Worm (Caenorhabditis elegans) whole organism, L4 larva: ENCODE measurements around the gene T09A12.8.

Experiments used
- D1046.2 ChIP-seq: fragments of 200-800 bp; sonication (Bioruptor generic); IDR thresholded peaks from 2 replicates; pipeline ENCODE4 v1.3.6; 2022; ENCODE audit warnings: missing genetic modification characterization, missing compliant biosample characterization
- F49E8.2 ChIP-seq: sonication (generic microtip); optimal IDR thresholded peaks from 2 replicates; lab custom pipeline; 2016; ENCODE audit warnings: missing compliant biosample characterization, mild to moderate bottlenecking, missing genetic modification characterization, borderline replicate concordance
- T26A8.4 ChIP-seq: fragments of 200-800 bp; sonication (Bioruptor generic); IDR thresholded peaks from 2 replicates; pipeline ENCODE4 v1.3.6; 2022; ENCODE audit warnings: missing genetic modification characterization, missing compliant biosample characterization
- Y75B8A.6 ChIP-seq: fragments of 200-800 bp; sonication (Bioruptor generic); IDR thresholded peaks from 2 replicates; pipeline ENCODE4 v1.3.6; 2022; ENCODE audit warnings: missing genetic modification reagents, missing genetic modification characterization, missing compliant biosample characterization
- ZK337.2 ChIP-seq: fragments of 200-800 bp; sonication (Bioruptor generic); IDR thresholded peaks from 2 replicates; pipeline ENCODE4 v1.3.6; 2022; ENCODE audit warnings: missing genetic modification reagents, missing genetic modification characterization, missing compliant biosample characterization
- ZK546.5 ChIP-seq, 2 experiments: sonication (generic microtip); optimal IDR thresholded peaks; 2 replicates each; lab custom pipeline; 2017; ENCODE audit warnings: missing biosample characterization in 2 of 2, missing genetic modification characterization in 2 of 2
- attf-4 ChIP-seq: sonication (generic microtip); optimal IDR thresholded peaks from 3 replicates; lab custom pipeline; 2017; ENCODE audit warnings: missing biosample characterization, missing genetic modification characterization
- ceh-62 ChIP-seq: sonication (generic microtip); optimal IDR thresholded peaks from 2 replicates; lab custom pipeline; 2017; ENCODE audit warnings: missing biosample characterization, missing genetic modification characterization
- ceh-82 ChIP-seq: sonication (generic microtip); optimal IDR thresholded peaks from 2 replicates; lab custom pipeline; 2017; ENCODE audit warnings: missing biosample characterization, missing genetic modification characterization
- ces-1 ChIP-seq: fragments of 150-350 bp; sonication (generic microtip); optimal IDR thresholded peaks from 4 replicates; lab custom pipeline; 2014; ENCODE audit warnings: missing biosample characterization, missing genetic modification reagents, missing genetic modification characterization
- cey-2 ChIP-seq: sonication (generic microtip); optimal IDR thresholded peaks from 3 replicates; lab custom pipeline; 2017; ENCODE audit warnings: missing genetic modification characterization, mild to moderate bottlenecking, missing compliant biosample characterization, antibody characterized with exemption, borderline replicate concordance; ENCODE audit not compliant: insufficient read depth
- ctbp-1 ChIP-seq: fragments of 200-800 bp; sonication (Bioruptor generic); IDR thresholded peaks from 2 replicates; pipeline ENCODE4 v1.3.6; 2022; ENCODE audit warnings: missing genetic modification reagents, missing genetic modification characterization, missing compliant biosample characterization
- daf-12 ChIP-seq: fragments of 150-350 bp; optimal IDR thresholded peaks from 2 replicates; lab custom pipeline; 2014; ENCODE audit warnings: missing biosample characterization, missing genetic modification reagents, missing genetic modification characterization
- daf-16 ChIP-seq, 3 experiments: sonication (generic microtip); optimal IDR thresholded peaks; 2 replicates each; lab custom pipeline; 2016 to 2017; ENCODE audit warnings: missing genetic modification characterization in 3 of 3, missing genetic modification reagents in 3 of 3, mild to moderate bottlenecking in 2 of 3, missing compliant biosample characterization in 2 of 3, missing biosample characterization in 1 of 3, moderate library complexity in 1 of 3
- daf-8 ChIP-seq: fragments of 200-800 bp; sonication (Bioruptor generic); IDR thresholded peaks from 2 replicates; pipeline ENCODE4 v1.3.6; 2022; ENCODE audit warnings: missing genetic modification characterization, missing compliant biosample characterization
- dmd-6 ChIP-seq: fragments of 200-800 bp; sonication (Bioruptor generic); IDR thresholded peaks from 2 replicates; pipeline ENCODE4 v1.3.6; 2022; ENCODE audit warnings: missing genetic modification reagents, missing genetic modification characterization, missing compliant biosample characterization
- dmd-8 ChIP-seq: fragments of 200-800 bp; sonication (Bioruptor generic); IDR thresholded peaks from 2 replicates; pipeline ENCODE4 v1.3.6; 2022; ENCODE audit warnings: missing genetic modification characterization, missing compliant biosample characterization
- dmd-9 ChIP-seq: fragments of 200-800 bp; sonication (Bioruptor generic); IDR thresholded peaks from 2 replicates; pipeline ENCODE4 v1.3.6; 2022; ENCODE audit warnings: missing genetic modification reagents, missing genetic modification characterization, missing compliant biosample characterization
- dpl-1 ChIP-seq: fragments of 150-350 bp; optimal IDR thresholded peaks from 2 replicates; lab custom pipeline; 2014; ENCODE audit warnings: missing biosample characterization, missing genetic modification reagents, missing genetic modification characterization
- duxl-1 ChIP-seq: sonication (generic microtip); optimal IDR thresholded peaks from 2 replicates; lab custom pipeline; 2016; ENCODE audit warnings: mild to moderate bottlenecking, missing genetic modification characterization, moderate library complexity, missing compliant biosample characterization; ENCODE audit not compliant: poor library complexity
- fkh-10 ChIP-seq: fragments of 150-350 bp; optimal IDR thresholded peaks from 2 replicates; lab custom pipeline; 2014; ENCODE audit warnings: missing biosample characterization, missing genetic modification reagents, missing genetic modification characterization
- hlh-11 ChIP-seq: fragments of 200-800 bp; sonication (Bioruptor generic); optimal IDR thresholded peaks from 2 replicates; lab custom pipeline; 2018; ENCODE audit warnings: mild to moderate bottlenecking, missing genetic modification characterization, missing compliant biosample characterization
- hlh-30 ChIP-seq: sonication (generic microtip); optimal IDR thresholded peaks from 2 replicates; lab custom pipeline; 2017; ENCODE audit warnings: antibody characterized with exemption, mild to moderate bottlenecking, missing genetic modification characterization, missing compliant biosample characterization; ENCODE audit not compliant: insufficient read depth
- lim-7 ChIP-seq: fragments of 200-800 bp; sonication (Bioruptor generic); IDR thresholded peaks from 2 replicates; pipeline ENCODE4 v1.3.6; 2022; ENCODE audit warnings: missing genetic modification characterization, missing compliant biosample characterization
- lin-39 ChIP-seq: fragments of 150-350 bp; optimal IDR thresholded peaks from 2 replicates; lab custom pipeline; 2014; ENCODE audit warnings: missing biosample characterization, missing genetic modification reagents, missing genetic modification characterization
- madf-9 ChIP-seq: fragments of 200-800 bp; sonication (Bioruptor generic); conservative IDR thresholded peaks from 2 replicates; pipeline ENCODE4 v1.3.6; 2022; ENCODE audit warnings: missing genetic modification reagents, missing genetic modification characterization, missing compliant biosample characterization
- mdl-1 ChIP-seq, 2 experiments: fragments of 150-350 bp in 1 of 2; sonication (generic microtip) in 1 of 2; optimal IDR thresholded peaks; 2 replicates each; lab custom pipeline; 2014 to 2017; ENCODE audit warnings: missing biosample characterization in 2 of 2, missing genetic modification characterization in 2 of 2
- mxl-2 ChIP-seq: fragments of 200-800 bp; sonication (Bioruptor generic); conservative IDR thresholded peaks from 2 replicates; pipeline ENCODE4 v1.3.6; 2022; ENCODE audit warnings: missing genetic modification reagents, missing genetic modification characterization, missing compliant biosample characterization
- nhr-28 ChIP-seq: fragments of 150-350 bp; optimal IDR thresholded peaks from 2 replicates; lab custom pipeline; 2014; ENCODE audit warnings: missing biosample characterization, missing genetic modification characterization
- nhr-41 ChIP-seq: fragments of 200-800 bp; sonication (Bioruptor generic); IDR thresholded peaks from 2 replicates; pipeline ENCODE4 v1.3.6; 2022; ENCODE audit warnings: missing genetic modification reagents, missing genetic modification characterization, missing compliant biosample characterization
- nhr-48 ChIP-seq: sonication (generic microtip); optimal IDR thresholded peaks from 2 replicates; lab custom pipeline; 2016; ENCODE audit warnings: mild to moderate bottlenecking, missing genetic modification characterization, missing compliant biosample characterization
- nhr-6 ChIP-seq: fragments of 150-350 bp; optimal IDR thresholded peaks from 2 replicates; lab custom pipeline; 2014; ENCODE audit warnings: missing biosample characterization, missing genetic modification characterization
- nhr-77 ChIP-seq: fragments of 150-350 bp; optimal IDR thresholded peaks from 2 replicates; lab custom pipeline; 2014; ENCODE audit warnings: missing biosample characterization, missing genetic modification characterization
- pha-4 ChIP-seq, 2 experiments: fragments of 150-350 bp in 1 of 2; fragments of 200-800 bp in 1 of 2; sonication (Bioruptor generic) in 1 of 2; IDR thresholded peaks in 1 of 2; optimal IDR thresholded peaks in 1 of 2; 2 replicates each; pipeline versions ENCODE4 v1.3.6 to Lab custom; 2014 to 2022; ENCODE audit warnings: missing genetic modification characterization in 2 of 2, missing genetic modification reagents in 2 of 2, missing biosample characterization in 1 of 2, missing compliant biosample characterization in 1 of 2
- pqm-1 ChIP-seq: sonication (generic microtip); optimal IDR thresholded peaks from 2 replicates; lab custom pipeline; 2017; ENCODE audit warnings: missing biosample characterization, missing genetic modification characterization
- rbr-2 ChIP-seq: sonication (generic microtip); optimal IDR thresholded peaks from 2 replicates; lab custom pipeline; 2016; ENCODE audit warnings: missing genotype, missing genetic modification characterization, missing compliant biosample characterization
- sdz-12 ChIP-seq: fragments of 200-800 bp; sonication (Bioruptor generic); optimal IDR thresholded peaks from 2 replicates; lab custom pipeline; 2018; ENCODE audit warnings: mild to moderate bottlenecking, missing genetic modification characterization, missing compliant biosample characterization
- set-16 ChIP-seq: fragments of 200-800 bp; sonication (Bioruptor generic); IDR thresholded peaks from 2 replicates; pipeline ENCODE4 v1.3.6; 2022; ENCODE audit warnings: missing genetic modification reagents, missing genetic modification characterization, missing compliant biosample characterization
- snpc-1.2 ChIP-seq: fragments of 200-800 bp; sonication (Bioruptor generic); IDR thresholded peaks from 2 replicates; pipeline ENCODE4 v1.3.6; 2022; ENCODE audit warnings: missing genetic modification reagents, missing genetic modification characterization, missing compliant biosample characterization
- unc-39 ChIP-seq: sonication (generic microtip); optimal IDR thresholded peaks from 2 replicates; lab custom pipeline; 2017; ENCODE audit warnings: missing biosample characterization, missing genetic modification characterization
- vab-7 ChIP-seq: fragments of 200-800 bp; sonication (Bioruptor generic); IDR thresholded peaks from 2 replicates; pipeline ENCODE4 v1.3.6; 2022; ENCODE audit warnings: missing genetic modification reagents, missing genetic modification characterization, missing compliant biosample characterization
- zag-1 ChIP-seq: fragments of 150-350 bp; optimal IDR thresholded peaks from 2 replicates; lab custom pipeline; 2014; ENCODE audit warnings: missing biosample characterization, missing genetic modification characterization
- zfp-2 ChIP-seq: sonication (generic microtip); optimal IDR thresholded peaks from 2 replicates; lab custom pipeline; 2016; ENCODE audit warnings: mild to moderate bottlenecking, missing genetic modification characterization, missing compliant biosample characterization
- zfp-3 ChIP-seq: fragments of 200-800 bp; sonication (Bioruptor generic); conservative IDR thresholded peaks from 2 replicates; pipeline ENCODE4 v1.3.6; 2022; ENCODE audit warnings: missing genetic modification reagents, missing genetic modification characterization, missing compliant biosample characterization
- zip-11 ChIP-seq: fragments of 200-800 bp; sonication (Bioruptor generic); IDR thresholded peaks from 2 replicates; pipeline ENCODE4 v1.3.6; 2022; ENCODE audit warnings: missing genetic modification characterization, missing compliant biosample characterization
- ztf-11 ChIP-seq: fragments of 150-350 bp; optimal IDR thresholded peaks from 2 replicates; lab custom pipeline; 2014; ENCODE audit warnings: missing biosample characterization, missing genetic modification characterization

The T09A12.8 gene

DNA sequence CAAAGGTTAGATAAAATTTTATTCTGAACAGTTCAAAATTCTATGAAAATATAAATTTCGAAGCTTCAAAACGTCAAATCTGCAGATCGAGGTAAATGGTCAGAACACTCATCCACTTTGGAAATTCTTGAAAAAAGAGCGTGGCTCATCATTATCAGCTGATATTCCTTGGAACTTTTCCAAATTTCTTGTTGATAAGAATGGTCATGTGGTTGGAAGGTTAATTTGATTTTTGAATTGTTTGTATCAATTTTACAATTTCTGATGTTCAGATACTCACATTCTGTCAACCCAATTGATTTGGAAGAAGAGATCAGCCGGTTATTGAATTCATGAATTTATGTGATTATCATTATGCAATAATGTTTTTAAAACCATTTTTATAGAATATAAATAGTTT lies 20.4 kb downstream of the T09A12.8 start (continued):
- TF ChIP-seq daf-16 (GFP tag; optimal IDR thresholded peaks at IDR 0.05; lab: Kevin White, UChicago): no peak
- peak; percentile 62 for TF ChIP-seq daf-16 (tag; optimal IDR thresholded peaks at IDR 0.05; lab: Kevin White, UChicago)
- no peak for TF ChIP-seq D1046.2 (GFP tag; lab: Robert Waterston, UW)

DNA sequence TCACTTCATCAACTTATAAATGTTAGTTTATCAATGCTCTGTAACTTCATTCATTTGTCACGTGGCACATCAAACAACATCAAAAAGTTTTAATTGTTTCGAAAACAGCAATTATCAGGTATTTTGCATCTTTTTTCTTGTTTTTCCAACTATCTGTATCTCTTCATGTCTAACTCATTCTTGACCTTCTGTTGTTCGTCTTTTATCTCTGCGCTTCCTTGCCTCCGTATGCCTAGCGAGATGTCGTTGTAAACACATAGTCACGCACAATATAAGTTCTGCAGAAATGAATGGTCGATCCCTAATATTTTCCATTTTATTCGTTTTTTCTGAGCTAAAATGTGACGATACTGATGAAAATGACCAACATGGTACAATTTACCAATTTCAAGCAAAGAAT lies 21.6 kb downstream of the T09A12.8 start, which contains the start of gene gpx-6:
Gene gpx-6 (plus strand): TSS at position 257 of the 400 bp plus-strand sequence.
- TF ChIP-seq unc-39 (tag; lab: Kevin White, UChicago) (no peak), nhr-6 (no peak), cey-2 (tag; lab: Kevin White, UChicago) (no peak), dmd-9 (GFP tag; lab: Robert Waterston, UW) (no peak), nhr-28 (tag; lab: Kevin White, UChicago) (peak; percentile 55), rbr-2 (tag; lab: Kevin White, UChicago) (no peak), zfp-2 (no peak), Y75B8A.6 (GFP tag; lab: Robert Waterston, UW) (no peak), F49E8.2 (tag; lab: Kevin White, UChicago) (no peak), dpl-1 (no peak), T26A8.4 (GFP tag; lab: Robert Waterston, UW) (no peak), nhr-41 (no peak), pha-4 (GFP tag; IDR thresholded peaks at IDR 0.05; lab: Robert Waterston, UW) (no peak), pha-4 (tag; optimal IDR thresholded peaks at IDR 0.05; lab: Kevin White, UChicago) (no peak), fkh-10 (GFP tag; lab: Kevin White, UChicago) (no peak), zip-11 (no peak), ZK337.2 (GFP tag; lab: Robert Waterston, UW) (no peak), daf-16 (GFP tag; optimal IDR thresholded peaks at IDR 0.05; lab: Kevin White, UChicago) (no peak), daf-16 (tag; optimal IDR thresholded peaks at IDR 0.05; lab: Kevin White, UChicago) (peak; percentile 86), mdl-1 (tag; optimal IDR thresholded peaks at IDR 0.05; lab: Kevin White, UChicago) (peak in 1 of 2 experiments; percentile 48), ces-1 (GFP tag; lab: Kevin White, UChicago) (no peak), nhr-77 (tag; lab: Kevin White, UChicago) (no peak), ceh-62 (tag; lab: Kevin White, UChicago) (no peak), daf-8 (GFP tag; lab: Robert Waterston, UW) (no peak), D1046.2 (GFP tag; lab: Robert Waterston, UW) (no peak), ztf-11 (no peak), dmd-8 (GFP tag; lab: Robert Waterston, UW) (no peak), mxl-2 (no peak)

DNA sequence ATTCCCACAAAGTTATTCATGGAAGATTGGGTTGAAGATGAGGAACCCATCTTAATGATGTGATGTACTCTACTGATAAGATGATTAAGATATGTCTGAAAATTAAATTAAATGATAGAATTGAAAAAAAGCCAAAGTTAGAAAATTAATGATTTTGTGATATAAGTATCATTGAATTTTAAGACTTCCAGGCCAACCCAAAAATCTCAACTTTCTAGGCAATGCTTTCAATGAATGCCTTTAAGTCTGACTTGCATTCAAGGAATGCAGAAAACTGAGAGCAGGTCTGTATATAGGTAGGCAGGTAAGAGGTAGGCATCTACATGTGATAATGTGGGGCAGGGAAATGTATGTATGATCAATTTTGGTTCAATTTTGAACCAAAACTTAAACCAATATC lies 23.5 kb downstream of the T09A12.8 start, which contains the start of gene ocr-2:
Gene ocr-2 (minus strand): TSS at position 101 of the 400 bp plus-strand sequence.
- TF ChIP-seq lim-7 (GFP tag; lab: Robert Waterston, UW) (no peak), ztf-11 (no peak), madf-9 (GFP tag; lab: Robert Waterston, UW) (no peak), zag-1 (no peak), snpc-1.2 (GFP tag; lab: Robert Waterston, UW) (no peak), duxl-1 (tag; lab: Kevin White, UChicago) (no peak), zfp-3 (no peak), daf-12 (tag; lab: Kevin White, UChicago) (no peak), sdz-12 (no peak)

DNA sequence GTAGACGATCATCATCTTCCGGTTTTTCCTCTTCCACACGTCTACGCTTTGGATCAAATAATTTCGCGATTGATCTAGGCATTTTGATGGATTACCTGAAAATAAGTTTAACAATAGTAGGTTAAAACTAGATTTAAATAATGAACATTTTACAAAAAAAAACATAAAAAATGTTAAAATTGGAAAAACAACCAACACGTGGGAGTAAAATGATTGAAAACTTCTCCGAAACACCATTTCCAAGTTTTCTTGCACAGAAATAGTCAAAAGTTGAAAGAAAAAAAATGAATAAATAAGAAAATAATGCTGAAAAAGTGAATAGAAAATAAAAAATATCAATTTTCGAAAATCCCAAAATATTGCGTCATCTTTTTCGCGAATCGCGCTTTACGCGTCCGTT lies 31.8 kb downstream of the T09A12.8 start, which contains the start of gene C07G1.7:
Gene C07G1.7 (minus strand): TSS at position 101 of the 400 bp plus-strand sequence.
- TF ChIP-seq hlh-30 (tag; lab: Kevin White, UChicago) (no peak), vab-7 (GFP tag; lab: Robert Waterston, UW) (no peak), ces-1 (GFP tag; lab: Kevin White, UChicago) (no peak), unc-39 (tag; lab: Kevin White, UChicago) (no peak), lin-39 (tag; lab: Kevin White, UChicago) (no peak), cey-2 (tag; lab: Kevin White, UChicago) (no peak), attf-4 (tag; lab: Kevin White, UChicago) (no peak), nhr-48 (tag; lab: Kevin White, UChicago) (no peak), ctbp-1 (no peak), zip-11 (no peak), nhr-6 (no peak), ZK546.5 (tag; optimal IDR thresholded peaks at IDR 0.05; lab: Kevin White, UChicago) (no peak), pqm-1 (tag; lab: Kevin White, UChicago) (no peak), set-16 (no peak), hlh-11 (tag; lab: Kevin White, UChicago) (no peak), ceh-82 (tag; lab: Kevin White, UChicago) (no peak), T26A8.4 (GFP tag; lab: Robert Waterston, UW) (no peak), dmd-6 (no peak)
